Fruit fly (Drosophila melanogaster): ENCODE data around the gene CG6013.

CG6013 gene

DNA sequence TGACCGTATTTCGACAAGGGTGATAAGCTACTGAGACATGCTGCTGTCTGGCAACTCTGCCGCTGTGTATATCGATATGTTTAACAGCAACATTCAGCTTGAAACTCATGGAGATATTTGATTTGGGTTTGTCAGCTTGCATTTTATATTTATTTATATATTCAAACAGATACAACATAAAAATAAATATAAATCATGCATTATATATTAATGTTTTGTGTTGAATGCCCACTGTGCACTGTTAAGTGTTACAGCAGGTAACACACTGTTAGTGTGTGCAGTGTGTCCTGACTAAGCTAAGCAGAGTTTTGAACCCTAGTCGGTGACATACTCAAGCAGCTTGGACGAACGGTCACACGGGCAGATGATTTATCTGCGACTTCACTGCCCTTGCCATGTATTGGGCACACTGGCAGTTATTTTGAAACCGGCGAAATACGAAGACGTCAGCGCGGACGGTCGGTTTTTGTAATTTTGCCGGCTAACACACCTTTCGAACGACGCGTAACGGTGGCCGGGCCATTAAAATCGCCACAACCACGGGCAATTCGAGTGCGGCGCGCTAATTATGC is 47.6 kb upstream of the CG6013 start, which contains the start of the genes snRNP-U1-C and gukh (continued):
- TF ChIP-seq gsb (GFP tag; IDR thresholded peaks at IDR 0.05), result peak; percentile 69
- TF ChIP-seq lbe (GFP tag; optimal IDR thresholded peaks at IDR 0.05), result peak; percentile 87
- TF ChIP-seq CG32772 (GFP tag; IDR thresholded peaks at IDR 0.05), result peak; percentile 60; the same call in 1 of the 2 replicates
- TF ChIP-seq CG4360 (GFP tag; IDR thresholded peaks at IDR 0.05), result peak; percentile 49
- peak; percentile 88 for TF ChIP-seq CG13424 (tag; optimal IDR thresholded peaks at IDR 0.05)
- peak; percentile 25 for TF ChIP-seq CG3995 (GFP tag; optimal IDR thresholded peaks at IDR 0.05)

DNA sequence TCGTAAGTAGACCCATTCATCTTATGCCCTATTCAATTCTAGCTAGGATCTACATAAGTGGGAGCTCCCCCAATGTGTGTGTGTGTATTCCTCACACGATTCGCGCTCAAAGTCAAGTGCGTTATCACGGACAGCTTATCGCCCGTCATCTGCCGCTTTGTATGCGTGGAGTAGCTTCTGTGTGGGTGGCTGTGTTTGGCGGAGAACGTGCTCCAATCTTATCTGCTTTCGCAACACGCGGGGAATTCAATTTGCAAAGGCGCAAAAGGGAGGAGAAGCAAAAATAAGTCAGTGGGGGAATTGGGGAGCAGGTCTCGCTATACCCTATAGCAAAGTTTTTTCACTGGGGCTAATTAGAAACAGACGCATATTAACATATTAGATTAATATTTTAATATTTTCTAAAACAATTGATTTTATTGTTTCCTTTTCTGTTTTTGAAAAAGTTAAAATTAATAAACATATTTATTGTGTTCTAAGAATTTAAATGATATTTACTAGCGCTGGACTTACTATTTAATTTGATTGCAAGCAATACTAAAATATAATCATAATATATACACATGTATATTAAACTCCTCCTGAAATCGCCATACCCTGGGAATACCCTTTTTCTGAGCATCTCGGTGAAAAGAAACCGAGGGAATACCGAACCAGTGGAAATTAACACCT is 46.1 kb upstream of the CG6013 start:
- TF ChIP-seq CG10209 (GFP tag; optimal IDR thresholded peaks at IDR 0.05), result peak; percentile 36
- TF ChIP-seq Hand (GFP tag; optimal IDR thresholded peaks at IDR 0.05), result peak; percentile 64
- no peak for TF ChIP-seq Hr78 (GFP tag; optimal IDR thresholded peaks at IDR 0.05)
- TF ChIP-seq Elba2 (GFP tag; optimal IDR thresholded peaks at IDR 0.05), result no peak
- TF ChIP-seq dysf (GFP tag; IDR thresholded peaks at IDR 0.05), result peak; percentile 63
- TF ChIP-seq CG7839 (tag; optimal IDR thresholded peaks at IDR 0.05), result peak; percentile 53
- peak; percentile 33; the same call in 1 of the 2 replicates for TF ChIP-seq Xrp1 (GFP tag; IDR thresholded peaks at IDR 0.05)
- TF ChIP-seq chinmo (GFP tag; IDR thresholded peaks at IDR 0.05; ENCODE audit: partially characterized antibody), result 0 out of 4 replicates have a peak, but pooled peaks have one; percentile 36
- TF ChIP-seq CG13775 (GFP tag; optimal IDR thresholded peaks at IDR 0.05), result peak; percentile 34
- peak; percentile 63; the same call in 1 of the 3 replicates for TF ChIP-seq Dbx (GFP tag; IDR thresholded peaks at IDR 0.05)
- TF ChIP-seq gcm2 (GFP tag; optimal IDR thresholded peaks at IDR 0.05), result no peak
- TF ChIP-seq Abd-B (GFP tag; optimal IDR thresholded peaks at IDR 0.05), result no peak
- peak; percentile 71 for TF ChIP-seq gem (tag; optimal IDR thresholded peaks at IDR 0.05)
- TF ChIP-seq slbo (GFP tag; IDR thresholded peaks at IDR 0.05), result peak; percentile 69
- TF ChIP-seq CG9727 (GFP tag; optimal IDR thresholded peaks at IDR 0.05), result peak; percentile 63
- no peak for TF ChIP-seq CG2875 (GFP tag; optimal IDR thresholded peaks at IDR 0.05)
- no peak for TF ChIP-seq sna (GFP tag; IDR thresholded peaks at IDR 0.05; ENCODE audit: partially characterized antibody)
- peak; percentile 52; the same call in 1 of the 2 replicates for TF ChIP-seq CG9932 (GFP tag; IDR thresholded peaks at IDR 0.05)
- TF ChIP-seq tgo (GFP tag; IDR thresholded peaks at IDR 0.05), result peak; percentile 18; the same call in 1 of the 3 replicates
- TF ChIP-seq ERR (GFP tag; optimal IDR thresholded peaks at IDR 0.05), result no peak
- TF ChIP-seq CG2120 (GFP tag; optimal IDR thresholded peaks at IDR 0.05), result peak; percentile 76
- no peak for TF ChIP-seq CG10565 (GFP tag; optimal IDR thresholded peaks at IDR 0.05)
- peak; percentile 21 for TF ChIP-seq CG6854 (GFP tag; optimal IDR thresholded peaks at IDR 0.05)
- peak; percentile 57 for TF ChIP-seq BtbVII (GFP tag; optimal IDR thresholded peaks at IDR 0.05)
- no peak for TF ChIP-seq jing (GFP tag; optimal IDR thresholded peaks at IDR 0.05)
- peak; percentile 85 for TF ChIP-seq D19B (GFP tag; optimal IDR thresholded peaks at IDR 0.05)
- no peak for TF ChIP-seq seq (GFP tag; IDR thresholded peaks at IDR 0.05)
- peak; percentile 15 for TF ChIP-seq CG34376 (GFP tag; optimal IDR thresholded peaks at IDR 0.05)
- no peak for TF ChIP-seq H15 (GFP tag; IDR thresholded peaks at IDR 0.05)
- TF ChIP-seq CG6689 (GFP tag; IDR thresholded peaks at IDR 0.05), result 0 out of 2 replicates have a peak, but pooled peaks have one; percentile 7
- peak; percentile 62 for TF ChIP-seq CG11504 (tag; optimal IDR thresholded peaks at IDR 0.05)
- peak; percentile 42; the same call in 1 of the 2 replicates for TF ChIP-seq Drgx (GFP tag; IDR thresholded peaks at IDR 0.05)
- 0 out of 2 replicates have a peak, but pooled peaks have one; percentile 27 for TF ChIP-seq CG3847 (GFP tag; IDR thresholded peaks at IDR 0.05)
- TF ChIP-seq CG15514 (GFP tag; optimal IDR thresholded peaks at IDR 0.05), result peak; percentile 42
- TF ChIP-seq CG11247 (GFP tag; IDR thresholded peaks at IDR 0.05), result peak; percentile 30; the same call in 1 of the 2 replicates
- TF ChIP-seq zf30C (GFP tag; optimal IDR thresholded peaks at IDR 0.05), result no peak
- TF ChIP-seq grau (tag; optimal IDR thresholded peaks at IDR 0.05), result peak; percentile 65
- TF ChIP-seq eyg (GFP tag; optimal IDR thresholded peaks at IDR 0.05), result no peak
- peak; percentile 11 for TF ChIP-seq Blimp-1 (GFP tag; optimal IDR thresholded peaks at IDR 0.05)
- TF ChIP-seq CG11398 (GFP tag; optimal IDR thresholded peaks at IDR 0.05), result no peak

All from whole organism, embryonic.